Worm (Caenorhabditis elegans) whole organism, young adult: Measurements from ENCODE around the gene R52.5.

Experiments
- D2030.7 ChIP-seq: fragments of 200-800 bp; sonication (Bioruptor generic); IDR thresholded peaks from 2 replicates; pipeline ENCODE4 v1.3.6; 2022; ENCODE audit warnings: missing genetic modification reagents, missing genetic modification characterization, missing compliant biosample characterization
- F10E7.11 ChIP-seq: sonication (generic microtip); optimal IDR thresholded peaks from 2 replicates; lab custom pipeline; 2017; ENCODE audit warnings: mild to moderate bottlenecking, missing genetic modification characterization, moderate library complexity, missing compliant biosample characterization
- F22D6.2 ChIP-seq: sonication (generic microtip); optimal IDR thresholded peaks from 2 replicates; lab custom pipeline; 2016; ENCODE audit warnings: mild to moderate bottlenecking, missing genetic modification characterization, missing compliant biosample characterization
- F33H1.4 ChIP-seq: fragments of 200-800 bp; sonication (Bioruptor generic); IDR thresholded peaks from 2 replicates; pipeline ENCODE4 v1.3.6; 2022; ENCODE audit warnings: missing genetic modification reagents, missing genetic modification characterization, missing compliant biosample characterization
- F55B11.4 ChIP-seq: sonication (generic microtip); optimal IDR thresholded peaks from 2 replicates; lab custom pipeline; 2016; ENCODE audit warnings: missing compliant biosample characterization, missing genetic modification characterization, borderline replicate concordance; ENCODE audit not compliant: insufficient read depth
- F57A8.1 ChIP-seq: fragments of 200-800 bp; sonication (Bioruptor generic); optimal IDR thresholded peaks from 2 replicates; lab custom pipeline; 2018; ENCODE audit warnings: mild to moderate bottlenecking, missing genetic modification characterization, moderate library complexity, missing compliant biosample characterization
- K11D2.4 ChIP-seq: fragments of 200-800 bp; sonication (Bioruptor generic); IDR thresholded peaks from 2 replicates; pipeline ENCODE4 v1.3.6; 2022; ENCODE audit warnings: missing genetic modification reagents, missing genetic modification characterization, missing compliant biosample characterization
- K12H6.12 ChIP-seq: fragments of 200-800 bp; sonication (Bioruptor generic); optimal IDR thresholded peaks from 2 replicates; lab custom pipeline; 2018; ENCODE audit warnings: mild to moderate bottlenecking, missing genetic modification characterization, missing compliant biosample characterization
- T26A5.8 ChIP-seq: sonication (generic microtip); optimal IDR thresholded peaks from 2 replicates; lab custom pipeline; 2016; ENCODE audit warnings: missing genetic modification characterization, missing compliant biosample characterization
- Y53F4B.3 ChIP-seq: fragments of 200-800 bp; sonication (Bioruptor generic); IDR thresholded peaks from 2 replicates; pipeline ENCODE4 v1.3.6; 2022; ENCODE audit warnings: missing genetic modification reagents, missing genetic modification characterization, missing compliant biosample characterization
- Y79H2A.3 ChIP-seq: fragments of 200-800 bp; sonication (Bioruptor generic); conservative IDR thresholded peaks from 2 replicates; pipeline ENCODE4 v1.3.6; 2022; ENCODE audit warnings: missing genetic modification reagents, missing genetic modification characterization, missing compliant biosample characterization
- akir-1 ChIP-seq: fragments of 200-800 bp; sonication (Bioruptor generic); optimal IDR thresholded peaks from 2 replicates; lab custom pipeline; 2018; ENCODE audit warnings: mild to moderate bottlenecking, missing genetic modification characterization, moderate library complexity, missing compliant biosample characterization
- aptf-2 ChIP-seq: fragments of 200-800 bp; sonication (Bioruptor generic); conservative IDR thresholded peaks from 2 replicates; pipeline ENCODE4 v1.3.6; 2022; ENCODE audit warnings: missing genetic modification reagents, missing genetic modification characterization, missing compliant biosample characterization
- attf-3 ChIP-seq: fragments of 200-800 bp; sonication (Bioruptor generic); conservative IDR thresholded peaks from 2 replicates; pipeline ENCODE4 v1.3.6; 2022; ENCODE audit warnings: missing genetic modification reagents, missing genetic modification characterization, missing compliant biosample characterization
- ceh-58 ChIP-seq: fragments of 200-800 bp; sonication (Bioruptor generic); IDR thresholded peaks from 2 replicates; pipeline ENCODE4 v1.3.6; 2022; ENCODE audit warnings: missing genetic modification characterization, missing compliant biosample characterization
- ceh-79 ChIP-seq: sonication (generic microtip); optimal IDR thresholded peaks from 2 replicates; lab custom pipeline; 2017; ENCODE audit warnings: mild to moderate bottlenecking, missing genetic modification characterization, missing compliant biosample characterization
- ceh-91 ChIP-seq: fragments of 200-800 bp; sonication (Bioruptor generic); IDR thresholded peaks from 2 replicates; pipeline ENCODE4 v1.3.6; 2022; ENCODE audit warnings: missing genetic modification reagents, missing genetic modification characterization, missing compliant biosample characterization
- die-1 ChIP-seq: sonication (generic microtip); optimal IDR thresholded peaks from 2 replicates; lab custom pipeline; 2016; ENCODE audit warnings: missing genotype, mild to moderate bottlenecking, missing genetic modification characterization, missing compliant biosample characterization
- dpff-1 ChIP-seq: sonication (generic microtip); optimal IDR thresholded peaks from 2 replicates; lab custom pipeline; 2017; ENCODE audit warnings: mild to moderate bottlenecking, missing genetic modification characterization, missing compliant biosample characterization
- egl-18 ChIP-seq: fragments of 200-800 bp; sonication (Bioruptor generic); IDR thresholded peaks from 2 replicates; pipeline ENCODE4 v1.3.6; 2022; ENCODE audit warnings: missing genetic modification reagents, missing genetic modification characterization, missing compliant biosample characterization
- egl-44 ChIP-seq: fragments of 200-800 bp; sonication (Bioruptor generic); IDR thresholded peaks from 2 replicates; pipeline ENCODE4 v1.3.6; 2022; ENCODE audit warnings: missing genetic modification reagents, missing genetic modification characterization, missing compliant biosample characterization
- gei-17 ChIP-seq: fragments of 200-800 bp; sonication (Bioruptor generic); optimal IDR thresholded peaks from 2 replicates; lab custom pipeline; 2018; ENCODE audit warnings: mild to moderate bottlenecking, missing genetic modification characterization, missing compliant biosample characterization
- lag-1 ChIP-seq: fragments of 200-800 bp; sonication (Bioruptor generic); IDR thresholded peaks from 2 replicates; pipeline ENCODE4 v1.3.6; 2022; ENCODE audit warnings: missing genetic modification reagents, missing genetic modification characterization, missing compliant biosample characterization
- let-526 ChIP-seq: fragments of 200-800 bp; sonication (Bioruptor generic); IDR thresholded peaks from 2 replicates; pipeline ENCODE4 v1.3.6; 2022; ENCODE audit warnings: missing genetic modification reagents, missing genetic modification characterization, missing compliant biosample characterization
- lin-26 ChIP-seq: fragments of 200-800 bp; sonication (Bioruptor generic); IDR thresholded peaks from 2 replicates; pipeline ENCODE4 v1.3.6; 2022; ENCODE audit warnings: missing genetic modification reagents, missing genetic modification characterization, missing compliant biosample characterization
- lin-40 ChIP-seq: sonication (generic microtip); optimal IDR thresholded peaks from 2 replicates; lab custom pipeline; 2016; ENCODE audit warnings: missing genetic modification characterization, mild to moderate bottlenecking, missing compliant biosample characterization, missing genotype, missing genetic modification reagents
- madf-3 ChIP-seq: fragments of 200-800 bp; sonication (Bioruptor generic); IDR thresholded peaks from 2 replicates; pipeline ENCODE4 v1.3.6; 2022; ENCODE audit warnings: missing genetic modification reagents, missing genetic modification characterization, missing compliant biosample characterization
- madf-6 ChIP-seq: fragments of 200-800 bp; sonication (Bioruptor generic); IDR thresholded peaks from 2 replicates; pipeline ENCODE4 v1.3.6; 2022; ENCODE audit warnings: missing genetic modification reagents, missing genetic modification characterization, missing compliant biosample characterization
- nfya-1 ChIP-seq: sonication (generic microtip); optimal IDR thresholded peaks from 2 replicates; lab custom pipeline; 2017; ENCODE audit warnings: antibody characterized with exemption, missing compliant biosample characterization, missing genetic modification characterization, borderline replicate concordance; ENCODE audit not compliant: insufficient read depth
- nhr-120 ChIP-seq: fragments of 200-800 bp; sonication (Bioruptor generic); IDR thresholded peaks from 2 replicates; pipeline ENCODE4 v1.3.6; 2022; ENCODE audit warnings: missing genetic modification characterization, missing compliant biosample characterization
- nhr-179 ChIP-seq: sonication (generic microtip); optimal IDR thresholded peaks from 2 replicates; lab custom pipeline; 2016; ENCODE audit warnings: mild to moderate bottlenecking, missing genetic modification characterization, missing compliant biosample characterization
- pbrm-1 ChIP-seq: fragments of 200-800 bp; sonication (Bioruptor generic); IDR thresholded peaks from 2 replicates; pipeline ENCODE4 v1.3.6; 2022; ENCODE audit warnings: missing genetic modification reagents, missing genetic modification characterization, missing compliant biosample characterization
- pha-4 ChIP-seq: fragments of 150-350 bp; sonication (generic microtip); optimal IDR thresholded peaks from 2 replicates; lab custom pipeline; 2014; ENCODE audit warnings: missing biosample characterization, missing genetic modification reagents, missing genetic modification characterization
- rpc-1 ChIP-seq, 2 experiments: fragments of 150-350 bp in 1 of 2; sonication (generic microtip) in 1 of 2; optimal IDR thresholded peaks; 2 replicates each; lab custom pipeline; 2014 to 2018; ENCODE audit warnings: missing biosample characterization in 1 of 2, missing genetic modification characterization in 1 of 2, missing genetic modification reagents in 1 of 2, missing genotype in 1 of 2
- sdz-38 ChIP-seq: sonication (generic microtip); optimal IDR thresholded peaks from 2 replicates; lab custom pipeline; 2016; ENCODE audit warnings: missing genotype, missing genetic modification characterization, missing compliant biosample characterization
- snpc-1.1 ChIP-seq: sonication (generic microtip); optimal IDR thresholded peaks from 2 replicates; lab custom pipeline; 2017; ENCODE audit warnings: missing genetic modification characterization, mild to moderate bottlenecking, missing compliant biosample characterization, antibody characterized with exemption, moderate library complexity, missing genotype, missing genetic modification reagents; ENCODE audit not compliant: insufficient read depth
- sptf-2 ChIP-seq: fragments of 200-800 bp; sonication (Bioruptor generic); optimal IDR thresholded peaks from 2 replicates; lab custom pipeline; 2018; ENCODE audit warnings: mild to moderate bottlenecking, missing genetic modification characterization, missing compliant biosample characterization
- tbx-9 ChIP-seq: sonication (generic microtip); optimal IDR thresholded peaks from 2 replicates; lab custom pipeline; 2016; ENCODE audit warnings: borderline replicate concordance, missing genetic modification characterization, inconsistent platforms, missing compliant biosample characterization
- tlf-1 ChIP-seq: fragments of 200-800 bp; sonication (Bioruptor generic); optimal IDR thresholded peaks from 2 replicates; lab custom pipeline; 2018; ENCODE audit warnings: mild to moderate bottlenecking, missing genetic modification characterization, missing compliant biosample characterization

The R52.5 gene

DNA sequence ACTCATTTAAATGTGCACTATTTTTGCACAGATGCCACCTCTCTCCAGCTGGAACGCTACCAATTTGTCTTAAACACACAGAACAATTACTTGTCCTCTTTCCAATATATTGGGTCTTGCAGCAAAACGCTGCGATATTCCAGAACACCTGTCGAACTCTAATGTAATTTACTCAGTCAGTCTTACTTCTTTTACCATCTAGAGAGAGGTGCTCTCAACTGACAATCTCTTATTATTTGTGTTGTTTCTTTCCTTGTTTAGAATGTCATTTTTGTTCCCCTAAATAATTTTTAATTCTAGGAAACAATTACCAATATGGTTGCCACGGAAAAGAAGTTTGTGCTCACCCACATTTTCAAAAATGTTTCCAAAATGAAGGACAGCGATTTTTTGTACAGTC is 20.9 kb upstream of the R52.5 start, which contains the start of gene sdz-28:
Gene sdz-28, plus strand, starts transcription at position 301 of the 400 bp plus-strand sequence.
- TF ChIP-seq tbx-9 (tag; lab: Kevin White, UChicago) (no peak), ceh-91 (GFP tag; lab: Robert Waterston, UW) (no peak), Y53F4B.3 (GFP tag; lab: Robert Waterston, UW) (no peak), sdz-38 (tag; lab: Kevin White, UChicago) (no peak), F10E7.11 (no peak), sptf-2 (GFP tag; lab: Kevin White, UChicago) (no peak)

DNA sequence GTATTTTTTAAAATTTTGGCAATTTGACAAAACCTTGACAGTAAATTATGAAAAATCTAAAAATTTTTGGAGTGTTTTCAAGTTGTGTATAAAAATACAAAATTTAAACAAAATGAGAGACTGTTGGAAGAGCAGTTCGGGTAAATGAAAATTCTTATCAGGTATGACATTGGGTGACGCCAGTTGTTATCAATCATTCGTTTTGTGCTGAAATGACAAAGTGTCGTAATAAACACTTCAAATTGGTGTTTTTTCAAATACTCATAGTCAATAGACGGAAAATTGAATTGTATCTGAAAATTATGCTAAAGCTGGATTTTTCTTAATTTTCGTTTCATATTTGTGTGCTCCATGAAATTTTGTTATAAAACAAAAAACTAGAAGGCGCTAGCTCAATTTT is 12.9 kb upstream of the R52.5 start:
- TF ChIP-seq lin-26 (GFP tag; lab: Robert Waterston, UW) (no peak), madf-3 (no peak), ceh-58 (GFP tag; lab: Robert Waterston, UW) (no peak), D2030.7 (GFP tag; lab: Robert Waterston, UW) (no peak), rpc-1 (optimal IDR thresholded peaks at IDR 0.05; lab: Kevin White, UChicago) (no peak), rpc-1 (tag; optimal IDR thresholded peaks at IDR 0.05; lab: Kevin White, UChicago) (no peak), egl-18 (GFP tag; lab: Robert Waterston, UW) (no peak), tbx-9 (tag; lab: Kevin White, UChicago) (no peak), pha-4 (tag; lab: Kevin White, UChicago) (no peak), egl-44 (no peak), F22D6.2 (no peak), Y79H2A.3 (GFP tag; lab: Robert Waterston, UW) (no peak), sdz-38 (tag; lab: Kevin White, UChicago) (no peak), F33H1.4 (no peak), pbrm-1 (GFP tag; lab: Robert Waterston, UW) (no peak), F57A8.1 (GFP tag; lab: Kevin White, UChicago) (no peak), let-526 (GFP tag; lab: Robert Waterston, UW) (no peak), lag-1 (GFP tag; lab: Robert Waterston, UW) (no peak)
- TF ChIP-seq, all 124 proteins: peak for 0

DNA sequence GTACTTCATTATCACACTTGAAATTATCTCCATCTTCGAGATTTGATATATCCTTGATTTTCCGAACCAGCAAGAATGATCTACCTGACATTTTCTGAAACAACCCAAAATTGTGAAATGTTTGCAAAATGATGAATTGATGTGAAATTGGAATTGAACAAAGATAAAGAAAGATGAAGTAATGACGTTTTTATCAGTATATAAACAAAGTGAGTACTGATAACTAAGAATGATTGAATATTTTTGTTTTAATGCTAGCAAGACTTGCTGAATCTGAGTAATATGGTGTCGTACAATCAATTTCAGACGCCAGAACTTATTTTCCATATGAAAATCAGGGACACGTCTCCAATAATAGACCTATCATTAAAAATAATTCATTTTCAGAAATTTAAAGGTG is 12.2 kb upstream of the R52.5 start, which contains the start of gene math-37:
Gene math-37, minus strand, starts transcription at position 101 of the 400 bp plus-strand sequence.
- TF ChIP-seq pbrm-1 (GFP tag; lab: Robert Waterston, UW) (no peak), F55B11.4 (tag; lab: Kevin White, UChicago) (no peak), attf-3 (GFP tag; lab: Robert Waterston, UW) (no peak), ceh-79 (tag; lab: Kevin White, UChicago) (no peak), gei-17 (GFP tag; lab: Kevin White, UChicago) (no peak), tlf-1 (no peak), nhr-120 (GFP tag; lab: Robert Waterston, UW) (no peak), lin-40 (no peak), nhr-179 (no peak)

DNA sequence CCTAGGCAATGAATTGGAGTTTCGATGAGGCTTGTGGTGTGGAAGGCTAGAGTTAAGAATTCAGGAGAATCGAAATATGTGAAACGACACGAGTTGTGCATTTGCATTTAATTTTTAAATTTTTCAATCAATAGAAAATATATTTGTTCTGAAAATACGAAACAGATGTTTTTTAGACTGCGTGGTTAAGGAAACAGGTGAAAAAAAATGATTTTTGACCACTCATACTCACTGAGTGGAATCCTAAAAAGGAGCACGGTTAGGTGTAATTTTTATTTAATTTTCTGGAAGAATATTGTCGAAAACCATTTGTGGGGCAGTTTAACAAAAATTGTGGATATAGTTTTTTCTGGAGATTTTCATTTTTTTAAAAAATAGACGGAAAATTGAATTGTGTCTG is 7.0 kb upstream of the R52.5 start, which contains the start of gene srh-195:
Gene srh-195, minus strand, starts transcription at position 101 of the 400 bp plus-strand sequence.
- TF ChIP-seq K12H6.12 (no peak), akir-1 (no peak), snpc-1.1 (tag; lab: Kevin White, UChicago) (no peak), madf-3 (no peak), nfya-1 (no peak), die-1 (tag; lab: Kevin White, UChicago) (no peak), madf-6 (GFP tag; lab: Robert Waterston, UW) (no peak), nhr-120 (GFP tag; lab: Robert Waterston, UW) (no peak), K11D2.4 (GFP tag; lab: Robert Waterston, UW) (no peak), T26A5.8 (tag; lab: Kevin White, UChicago) (no peak), dpff-1 (tag; lab: Kevin White, UChicago) (no peak), aptf-2 (GFP tag; lab: Robert Waterston, UW) (no peak)
